Worm (Caenorhabditis elegans) whole organism, L4 larva: ENCODE data around the gene ptr-25.

ENCODE experiments used
- F44E2.7 ChIP-seq: fragments of 200-800 bp; sonication (Bioruptor generic); IDR thresholded peaks from 2 replicates; pipeline ENCODE4 v2.1.2; 2022; ENCODE audit warnings: missing genetic modification characterization, missing compliant biosample characterization
- ama-1 ChIP-seq: fragments of 150-350 bp; optimal IDR thresholded peaks from 2 replicates; lab custom pipeline; 2014; ENCODE audit warnings: inconsistent platforms, mixed read lengths
- ceh-82 ChIP-seq: sonication (generic microtip); optimal IDR thresholded peaks from 2 replicates; lab custom pipeline; 2017; ENCODE audit warnings: missing biosample characterization, missing genetic modification characterization
- ces-1 ChIP-seq: fragments of 150-350 bp; sonication (generic microtip); optimal IDR thresholded peaks from 4 replicates; lab custom pipeline; 2014; ENCODE audit warnings: missing biosample characterization, missing genetic modification reagents, missing genetic modification characterization
- fkh-10 ChIP-seq: fragments of 150-350 bp; optimal IDR thresholded peaks from 2 replicates; lab custom pipeline; 2014; ENCODE audit warnings: missing biosample characterization, missing genetic modification reagents, missing genetic modification characterization
- fos-1 ChIP-seq: fragments of 150-350 bp; optimal IDR thresholded peaks from 2 replicates; lab custom pipeline; 2014; ENCODE audit warnings: missing biosample characterization, missing genetic modification characterization

DNA sequence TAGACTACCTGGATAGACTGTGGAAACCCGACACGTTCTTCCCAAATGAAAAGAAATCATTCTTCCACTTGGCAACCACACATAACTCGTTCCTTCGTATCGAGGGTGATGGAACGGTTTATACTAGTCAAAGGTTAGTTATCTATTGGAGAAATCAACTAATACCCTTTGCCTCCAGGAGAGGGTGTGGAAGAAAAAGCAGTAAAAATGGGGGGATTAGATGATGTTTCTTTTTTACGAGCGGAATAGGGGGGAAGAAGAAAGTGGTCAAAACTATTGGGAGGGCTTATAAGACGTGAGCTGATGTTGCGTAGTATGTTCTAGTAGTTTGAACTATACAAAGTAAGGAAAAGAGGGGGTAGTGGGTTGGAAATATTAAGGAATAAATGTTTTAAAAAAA, 35.1 kb downstream of the ptr-25 start:
- TF ChIP-seq fos-1 (tag; lab: Kevin White, UChicago) = no peak
- no peak for TF ChIP-seq ces-1 (GFP tag; lab: Kevin White, UChicago)
- TF ChIP-seq fkh-10 (GFP tag; lab: Kevin White, UChicago) = no peak
- TF ChIP-seq ama-1 = no peak
- no peak for TF ChIP-seq F44E2.7
- no peak for TF ChIP-seq ceh-82 (tag; lab: Kevin White, UChicago)
